Worm (Caenorhabditis elegans) whole organism, early embryonic: ENCODE results near the gene Y66D12A.30.

ENCODE experiments used
- ama-1 ChIP-seq: fragments of 150-350 bp; optimal IDR thresholded peaks from 2 replicates; lab custom pipeline; 2014
- flt-1 ChIP-seq: fragments of 200-800 bp; sonication (Bioruptor generic); IDR thresholded peaks from 2 replicates; pipeline ENCODE4 v1.3.6; 2022; ENCODE audit warnings: missing genetic modification characterization, missing compliant biosample characterization
- pes-1 ChIP-seq: fragments of 200-800 bp; sonication (Bioruptor generic); IDR thresholded peaks from 2 replicates; pipeline ENCODE4 v1.3.6; 2022; ENCODE audit warnings: missing genetic modification reagents, missing genetic modification characterization, missing compliant biosample characterization
- sea-1 ChIP-seq: fragments of 200-800 bp; sonication (Bioruptor generic); conservative IDR thresholded peaks from 2 replicates; pipeline ENCODE4 v1.3.6; 2022; ENCODE audit warnings: missing genetic modification characterization, missing compliant biosample characterization
- tbx-37 ChIP-seq: fragments of 200-800 bp; sonication (Bioruptor generic); conservative IDR thresholded peaks from 2 replicates; pipeline ENCODE4 v1.3.6; 2022; ENCODE audit warnings: missing genetic modification reagents, missing genetic modification characterization, missing compliant biosample characterization
- tra-4 ChIP-seq: sonication (generic microtip); optimal IDR thresholded peaks from 2 replicates; lab custom pipeline; 2017; ENCODE audit warnings: missing genetic modification characterization, missing compliant biosample characterization

DNA sequence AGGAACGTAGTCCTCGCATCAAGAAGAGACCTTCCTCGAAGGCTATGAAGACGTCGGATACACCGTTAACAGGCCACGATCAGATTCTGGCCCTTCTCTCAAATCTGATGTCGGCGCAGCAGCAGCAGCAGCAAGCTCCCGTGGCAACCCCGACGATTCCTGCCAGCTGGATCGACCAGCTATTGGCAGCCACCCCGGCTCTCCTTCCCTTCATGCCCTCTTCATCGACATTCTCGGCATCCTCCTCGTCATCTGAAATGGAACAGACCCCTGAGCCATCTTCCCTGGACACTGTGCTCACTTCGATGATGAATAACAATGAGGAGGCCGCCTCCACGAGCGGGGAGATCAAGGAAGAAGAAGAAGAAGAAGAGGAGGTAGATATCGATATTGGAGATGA lies 48.1 kb upstream of the Y66D12A.30 start:
- TF ChIP-seq tbx-37 (GFP tag; lab: Robert Waterston, UW) (no peak), flt-1 (GFP tag; lab: Robert Waterston, UW) (no peak), sea-1 (GFP tag; lab: Robert Waterston, UW) (no peak), tra-4 (no peak), ama-1 (no peak), pes-1 (GFP tag; lab: Robert Waterston, UW) (no peak)
